Fruit fly (Drosophila melanogaster) whole organism, embryonic: ENCODE results near the gene CG45487.
A peak's percentile ranks its signal among the peaks of the same experiment; 100 is the strongest.

Source experiments
- Aef1 ChIP-seq: fragments of 200-800 bp; sonication (Bioruptor generic); IDR thresholded peaks from 3 replicates; pipeline ENCODE4 v1.3.6; 2022; ENCODE audit warnings: missing biosample characterization, missing genetic modification characterization
- CG17328 ChIP-seq: fragments of 200-800 bp; sonication (Bioruptor generic); IDR thresholded peaks from 2 replicates; pipeline ENCODE4 v1.3.6; 2022; ENCODE audit warnings: missing biosample characterization, missing genetic modification characterization
- CG31388 ChIP-seq: fragments of 200-800 bp; sonication (Bioruptor generic); optimal IDR thresholded peaks from 2 replicates; lab custom pipeline; 2016; ENCODE audit warnings: missing biosample characterization, missing genetic modification characterization
- Doc3 ChIP-seq: fragments of 200-800 bp; sonication (Bioruptor generic); IDR thresholded peaks from 3 replicates; pipeline ENCODE4 v1.3.6; 2022; ENCODE audit warnings: missing biosample characterization, missing genetic modification characterization; ENCODE audit not compliant: partially characterized antibody
- pnt ChIP-seq: fragments of 200-800 bp; sonication (Bioruptor generic); optimal IDR thresholded peaks from 3 replicates; lab custom pipeline; 2016; ENCODE audit warnings: missing biosample characterization, missing genetic modification characterization
- scrt ChIP-seq: fragments of 200-800 bp; sonication (Bioruptor generic); optimal IDR thresholded peaks from 2 replicates; lab custom pipeline; 2018; ENCODE audit warnings: missing biosample characterization, mild to moderate bottlenecking, missing genetic modification characterization, moderate library complexity

- TF ChIP-seq scrt (GFP tag; lab: Kevin White, UChicago) (no peak), CG31388 (GFP tag; lab: Kevin White, UChicago) (no peak), Doc3 (no peak), CG17328 (GFP tag; lab: Robert Waterston, UW) (no peak), Aef1 (GFP tag; lab: Robert Waterston, UW) (peak; percentile 23; the same call in 1 of the 3 replicates), pnt (GFP tag; lab: Kevin White, UChicago) (no peak)
Observed at dm6 chrX:19867007-19867406, 48.1 kb downstream of the CG45487 start.
